Fruit fly (Drosophila melanogaster): ENCODE data around the gene CG31805.

DNA sequence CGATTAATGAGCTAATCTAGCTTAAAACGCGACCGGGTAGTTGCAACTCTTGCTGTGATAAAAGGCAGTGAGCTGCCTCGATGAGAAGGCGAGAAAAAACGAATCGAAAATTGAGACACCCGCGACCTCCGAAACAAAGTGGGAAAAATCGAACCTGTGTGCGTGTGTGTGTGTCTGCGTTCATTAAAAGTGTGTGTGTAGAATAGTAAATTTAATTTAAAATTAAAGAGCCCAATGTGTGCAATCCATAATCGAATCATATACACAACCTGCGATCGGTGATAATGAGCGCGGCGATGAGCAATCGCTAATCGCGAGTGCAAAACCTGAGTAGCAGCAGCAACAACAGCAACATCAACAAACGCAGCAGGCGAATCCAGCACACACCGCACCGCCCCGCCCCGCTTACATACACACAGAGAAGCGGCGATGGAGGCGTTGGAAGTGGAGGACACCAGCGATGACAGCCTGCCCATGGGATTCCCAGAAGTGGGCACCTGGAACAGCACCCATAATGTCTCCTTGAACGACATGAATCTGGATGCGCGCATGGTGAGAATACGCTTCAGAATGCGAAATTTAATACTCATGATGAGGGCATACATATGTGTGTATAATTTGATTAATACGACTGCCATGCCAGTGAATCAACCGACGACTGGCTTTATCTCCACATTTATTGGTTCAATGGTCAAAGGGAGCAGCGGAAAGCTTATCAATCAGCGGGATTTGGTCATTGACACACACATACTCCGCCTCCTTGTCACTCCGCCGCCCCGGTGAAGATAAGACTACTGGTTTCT is 11.5 kb downstream of the CG31805 start:
- TF ChIP-seq Blimp-1 (GFP tag; optimal IDR thresholded peaks at IDR 0.05) = no peak
- TF ChIP-seq Smox (GFP tag; optimal IDR thresholded peaks at IDR 0.05) = no peak
- no peak for TF ChIP-seq OdsH (GFP tag; optimal IDR thresholded peaks at IDR 0.05)
- TF ChIP-seq Sox14 (GFP tag; optimal IDR thresholded peaks at IDR 0.05) = peak; percentile 2
